Fruit fly (Drosophila melanogaster) whole organism, embryonic: ENCODE measurements around the gene CG1317.

ENCODE experiments used
- Bgb ChIP-seq: fragments of 200-800 bp; sonication (Bioruptor generic); IDR thresholded peaks from 2 replicates; pipeline ENCODE4 v1.3.6; 2022; ENCODE audit warnings: missing biosample characterization, missing genetic modification characterization; ENCODE audit not compliant: partially characterized antibody
- CG1233 ChIP-seq: fragments of 200-800 bp; sonication (Bioruptor generic); optimal IDR thresholded peaks from 4 replicates; lab custom pipeline; 2018; ENCODE audit warnings: missing biosample characterization, mild to moderate bottlenecking, missing genetic modification characterization
- CG12659 ChIP-seq: fragments of 200-800 bp; sonication (Bioruptor generic); optimal IDR thresholded peaks from 3 replicates; lab custom pipeline; 2017; ENCODE audit warnings: mild to moderate bottlenecking, missing biosample characterization, missing genetic modification reagents, missing genetic modification characterization
- CG14710 ChIP-seq: fragments of 200-800 bp; sonication (Bioruptor generic); optimal IDR thresholded peaks from 3 replicates; lab custom pipeline; 2019; ENCODE audit warnings: missing biosample characterization, mild to moderate bottlenecking, missing genetic modification characterization, moderate library complexity
- CG15696 ChIP-seq: fragments of 200-800 bp; sonication (Bioruptor generic); optimal IDR thresholded peaks from 2 replicates; lab custom pipeline; 2019; ENCODE audit warnings: missing biosample characterization, mild to moderate bottlenecking, missing genetic modification characterization, moderate library complexity
- CG3065 ChIP-seq: fragments of 200-800 bp; sonication (Bioruptor generic); optimal IDR thresholded peaks from 2 replicates; lab custom pipeline; 2016; ENCODE audit warnings: missing biosample characterization, missing genetic modification characterization
- CG32532 ChIP-seq: fragments of 200-800 bp; sonication (Bioruptor generic); IDR thresholded peaks from 2 replicates; pipeline ENCODE4 v1.3.6; 2022; ENCODE audit warnings: missing biosample characterization, missing genetic modification characterization
- CG3995 ChIP-seq: fragments of 200-800 bp; sonication (Bioruptor generic); optimal IDR thresholded peaks from 3 replicates; lab custom pipeline; 2016; ENCODE audit warnings: missing biosample characterization, missing genetic modification characterization
- CG4424 ChIP-seq: fragments of 200-800 bp; sonication (Bioruptor generic); optimal IDR thresholded peaks from 3 replicates; lab custom pipeline; 2016; ENCODE audit warnings: missing biosample characterization, missing genetic modification characterization
- CG5180 ChIP-seq: fragments of 200-800 bp; sonication (Bioruptor generic); optimal IDR thresholded peaks from 3 replicates; lab custom pipeline; 2017; ENCODE audit warnings: missing biosample characterization, missing genetic modification characterization, mild to moderate bottlenecking, moderate library complexity, missing genetic modification reagents
- CG7987 ChIP-seq: fragments of 200-800 bp; sonication (Bioruptor generic); optimal IDR thresholded peaks from 2 replicates; lab custom pipeline; 2018; ENCODE audit warnings: missing biosample characterization, mild to moderate bottlenecking, missing genetic modification characterization, moderate library complexity
- CG8944 ChIP-seq: fragments of 200-800 bp; sonication (Bioruptor generic); optimal IDR thresholded peaks from 3 replicates; lab custom pipeline; 2016; ENCODE audit warnings: missing biosample characterization, missing genetic modification characterization
- CG9817 ChIP-seq: fragments of 200-800 bp; sonication (Bioruptor generic); optimal IDR thresholded peaks from 2 replicates; lab custom pipeline; 2018; ENCODE audit warnings: missing biosample characterization, mild to moderate bottlenecking, missing genetic modification characterization, moderate library complexity
- Dbx ChIP-seq: fragments of 200-800 bp; sonication (Bioruptor generic); IDR thresholded peaks from 3 replicates; pipeline ENCODE4 v1.3.6; 2022; ENCODE audit warnings: missing biosample characterization, missing genetic modification characterization
- Dek ChIP-seq: fragments of 200-800 bp; sonication (Bioruptor generic); optimal IDR thresholded peaks from 3 replicates; lab custom pipeline; 2019; ENCODE audit warnings: missing biosample characterization, mild to moderate bottlenecking, missing genetic modification characterization, moderate library complexity
- Dip2 ChIP-seq: fragments of 200-800 bp; sonication (Bioruptor generic); IDR thresholded peaks from 2 replicates; pipeline ENCODE4 v1.3.6; 2022; ENCODE audit warnings: missing biosample characterization, missing genetic modification characterization
- Doc2 ChIP-seq: fragments of 200-800 bp; sonication (Bioruptor generic); IDR thresholded peaks from 2 replicates; pipeline ENCODE4 v1.3.6; 2022; ENCODE audit warnings: missing biosample characterization, missing genetic modification characterization
- Ets65A ChIP-seq: fragments of 200-800 bp; sonication (Bioruptor generic); peaks from one replicate; lab custom pipeline; 2016; ENCODE audit warnings: missing biosample characterization, missing genetic modification characterization
- Fer1 ChIP-seq: fragments of 200-800 bp; sonication (Bioruptor generic); optimal IDR thresholded peaks from 2 replicates; lab custom pipeline; 2017; ENCODE audit warnings: missing biosample characterization, mild to moderate bottlenecking, missing genetic modification characterization
- HLHmδ ChIP-seq: fragments of 200-800 bp; sonication (Bioruptor generic); optimal IDR thresholded peaks from 2 replicates; lab custom pipeline; 2018; ENCODE audit warnings: missing biosample characterization, mild to moderate bottlenecking, missing genetic modification characterization, moderate library complexity
- HmgZ ChIP-seq: fragments of 200-800 bp; sonication (Bioruptor generic); optimal IDR thresholded peaks from 2 replicates; lab custom pipeline; 2018; ENCODE audit warnings: missing biosample characterization, mild to moderate bottlenecking, missing genetic modification characterization
- Hr39 ChIP-seq: fragments of >200 bp; optimal IDR thresholded peaks from 2 replicates; lab custom pipeline; 2017
- Jarid2 ChIP-seq: fragments of 200-800 bp; sonication (Bioruptor generic); optimal IDR thresholded peaks from 3 replicates; lab custom pipeline; 2017; ENCODE audit warnings: mild to moderate bottlenecking, missing biosample characterization, missing genetic modification reagents, missing genetic modification characterization
- Myb ChIP-seq: fragments of 200-800 bp; sonication (Bioruptor generic); optimal IDR thresholded peaks from 2 replicates; lab custom pipeline; 2016; ENCODE audit warnings: missing biosample characterization, missing genetic modification characterization
- NC2β ChIP-seq: fragments of 200-800 bp; sonication (Bioruptor generic); optimal IDR thresholded peaks from 2 replicates; lab custom pipeline; 2016; ENCODE audit warnings: missing biosample characterization, missing genetic modification characterization
- Nf-YB ChIP-seq: fragments of 200-800 bp; sonication (Bioruptor generic); optimal IDR thresholded peaks from 3 replicates; lab custom pipeline; 2019; ENCODE audit warnings: missing biosample characterization, mild to moderate bottlenecking, missing genetic modification characterization, moderate library complexity
- Oli ChIP-seq: fragments of 200-800 bp; sonication (Bioruptor generic); optimal IDR thresholded peaks from 2 replicates; lab custom pipeline; 2018; ENCODE audit warnings: missing biosample characterization, mild to moderate bottlenecking, missing genetic modification characterization, moderate library complexity
- Rfx ChIP-seq: fragments of 200-800 bp; sonication (Bioruptor generic); IDR thresholded peaks from 2 replicates; pipeline ENCODE4 v1.3.6; 2022; ENCODE audit warnings: missing biosample characterization, missing genetic modification characterization
- Sry-β ChIP-seq: fragments of 200-800 bp; sonication (Bioruptor generic); optimal IDR thresholded peaks from 2 replicates; lab custom pipeline; 2018; ENCODE audit warnings: missing biosample characterization, mild to moderate bottlenecking, missing genetic modification characterization, moderate library complexity
- Sry-δ ChIP-seq: fragments of 200-800 bp; sonication (Bioruptor generic); optimal IDR thresholded peaks from 2 replicates; lab custom pipeline; 2016; ENCODE audit warnings: missing biosample characterization, missing genetic modification characterization
- Trl ChIP-seq, 3 experiments: fragments of >200 bp in 2 of 3; fragments of 200-800 bp in 1 of 3; sonication (Bioruptor generic) in 1 of 3; optimal IDR thresholded peaks; 2 replicates in 1 of 3; 3 replicates in 2 of 3; lab custom pipeline; 2016 to 2017; ENCODE audit warnings: missing biosample characterization in 1 of 3, missing genetic modification characterization in 1 of 3
- Xbp1 ChIP-seq: fragments of 200-800 bp; sonication (Bioruptor generic); optimal IDR thresholded peaks from 3 replicates; lab custom pipeline; 2016; ENCODE audit warnings: missing biosample characterization, mild to moderate bottlenecking, missing genetic modification characterization
- ac ChIP-seq: fragments of 200-800 bp; sonication (Bioruptor generic); optimal IDR thresholded peaks from 3 replicates; lab custom pipeline; 2017; ENCODE audit warnings: missing biosample characterization, mild to moderate bottlenecking, missing genetic modification characterization
- amos ChIP-seq: fragments of 200-800 bp; sonication (Bioruptor generic); IDR thresholded peaks from 2 replicates; pipeline ENCODE4 v1.3.6; 2022; ENCODE audit warnings: missing biosample characterization, missing genetic modification characterization; ENCODE audit not compliant: partially characterized antibody
- ase ChIP-seq: fragments of 200-800 bp; sonication (Bioruptor generic); IDR thresholded peaks from 3 replicates; pipeline ENCODE4 v1.3.6; 2022; ENCODE audit warnings: missing biosample characterization, missing genetic modification characterization
- bcd ChIP-seq: fragments of 200-800 bp; sonication (Bioruptor generic); optimal IDR thresholded peaks from 2 replicates; lab custom pipeline; 2017; ENCODE audit warnings: missing biosample characterization, mild to moderate bottlenecking, missing genetic modification characterization
- gcm2 ChIP-seq: fragments of 200-800 bp; sonication (Bioruptor generic); optimal IDR thresholded peaks from 2 replicates; lab custom pipeline; 2016; ENCODE audit warnings: missing biosample characterization, missing genetic modification characterization
- gfzf ChIP-seq: fragments of 200-800 bp; sonication (Bioruptor generic); optimal IDR thresholded peaks from 2 replicates; lab custom pipeline; 2016; ENCODE audit warnings: missing biosample characterization, mild to moderate bottlenecking, missing genetic modification characterization, moderate library complexity
- gro ChIP-seq: fragments of 200-800 bp; sonication (Bioruptor generic); optimal IDR thresholded peaks from 2 replicates; lab custom pipeline; 2016; ENCODE audit warnings: missing biosample characterization, missing genetic modification characterization
- inv ChIP-seq: fragments of 200-800 bp; sonication (Bioruptor generic); IDR thresholded peaks from 2 replicates; pipeline ENCODE4 v1.3.6; 2022; ENCODE audit warnings: missing biosample characterization, missing genetic modification characterization; ENCODE audit not compliant: partially characterized antibody
- knrl ChIP-seq: fragments of 200-800 bp; sonication (Bioruptor generic); IDR thresholded peaks from 3 replicates; pipeline ENCODE4 v1.3.6; 2022; ENCODE audit warnings: missing biosample characterization, missing genetic modification characterization; ENCODE audit not compliant: partially characterized antibody
- phol ChIP-seq: fragments of 200-800 bp; sonication (Bioruptor generic); optimal IDR thresholded peaks from 3 replicates; lab custom pipeline; 2018; ENCODE audit warnings: missing biosample characterization, mild to moderate bottlenecking, missing genetic modification characterization, moderate library complexity
- pita ChIP-seq: fragments of 200-800 bp; sonication (Bioruptor generic); optimal IDR thresholded peaks from 2 replicates; lab custom pipeline; 2017; ENCODE audit warnings: missing biosample characterization, mild to moderate bottlenecking, missing genetic modification characterization
- sens-2 ChIP-seq: fragments of 200-800 bp; sonication (Bioruptor generic); IDR thresholded peaks from 2 replicates; pipeline ENCODE4 v1.3.6; 2022; ENCODE audit warnings: missing biosample characterization, missing genetic modification characterization
- slou ChIP-seq: fragments of 200-800 bp; sonication (Bioruptor generic); optimal IDR thresholded peaks from 3 replicates; lab custom pipeline; 2016; ENCODE audit warnings: missing biosample characterization, missing genetic modification characterization
- stc ChIP-seq: fragments of 200-800 bp; sonication (Bioruptor generic); IDR thresholded peaks from 2 replicates; pipeline ENCODE4 v1.3.6; 2022; ENCODE audit warnings: missing biosample characterization, missing genetic modification characterization
- stwl ChIP-seq: fragments of 200-800 bp; sonication (Bioruptor generic); optimal IDR thresholded peaks from 3 replicates; lab custom pipeline; 2018; ENCODE audit warnings: missing biosample characterization, mild to moderate bottlenecking, missing genetic modification characterization, moderate library complexity
- trem ChIP-seq: fragments of 200-800 bp; optimal IDR thresholded peaks from 3 replicates; lab custom pipeline; 2019; ENCODE audit warnings: missing biosample characterization, mild to moderate bottlenecking, missing genetic modification characterization, moderate library complexity

CG1317 gene

DNA sequence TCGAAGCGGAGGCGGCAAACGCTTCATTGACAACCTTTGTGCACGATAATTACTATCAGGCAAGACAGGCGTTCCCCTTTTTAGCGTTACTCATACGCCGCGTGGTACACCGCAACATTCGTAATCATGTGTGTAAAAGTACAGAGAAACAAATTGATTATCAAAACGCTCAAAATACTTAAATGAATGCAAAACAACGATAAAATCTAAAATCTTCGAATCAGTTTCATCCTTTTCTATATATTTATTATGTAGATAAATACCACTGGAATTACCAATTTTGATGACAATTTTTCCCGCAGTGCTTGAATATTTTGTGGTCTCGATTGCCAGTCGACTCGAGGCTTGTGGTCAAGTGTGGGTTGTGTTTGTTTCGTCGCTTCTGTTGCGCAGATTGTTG is 39.1 kb upstream of the CG1317 start (continued):
- peak; percentile 49; the same call in 1 of the 3 replicates for TF ChIP-seq Dbx (GFP tag; lab: Robert Waterston, UW)

- TF ChIP-seq Hr39 (lab: Kevin White, UChicago) (no peak), CG15696 (peak; percentile 8), bcd (GFP tag; lab: Kevin White, UChicago) (no peak), Nf-YB (GFP tag; lab: Kevin White, UChicago) (no peak), amos (GFP tag; lab: Robert Waterston, UW) (peak; percentile 65), Doc2 (GFP tag; lab: Robert Waterston, UW) (no peak), ase (GFP tag; lab: Robert Waterston, UW) (no peak), gfzf (GFP tag; lab: Kevin White, UChicago) (peak; percentile 49), trem (tag; lab: Kevin White, UChicago) (peak; percentile 20), Oli (no peak), pita (GFP tag; lab: Kevin White, UChicago) (peak; percentile 62), gcm2 (no peak), knrl (GFP tag; lab: Robert Waterston, UW) (peak; percentile 49; the same call in 1 of the 3 replicates), CG12659 (GFP tag; lab: Kevin White, UChicago) (peak; percentile 0), CG9817 (no peak), Myb (GFP tag; lab: Kevin White, UChicago) (peak; percentile 94), Jarid2 (GFP tag; lab: Kevin White, UChicago) (peak; percentile 13), CG4424 (GFP tag; lab: Kevin White, UChicago) (no peak), ac (GFP tag; lab: Kevin White, UChicago) (no peak), HLHmδ (GFP tag; lab: Kevin White, UChicago) (no peak), CG14710 (peak; percentile 23), Dek (tag; lab: Kevin White, UChicago) (peak; percentile 22), CG3065 (GFP tag; lab: Kevin White, UChicago) (no peak), stc (GFP tag; lab: Robert Waterston, UW) (no peak), slou (GFP tag; lab: Kevin White, UChicago) (no peak), CG8944 (GFP tag; lab: Kevin White, UChicago) (no peak), Bgb (peak; percentile 77), Fer1 (GFP tag; lab: Kevin White, UChicago) (peak; percentile 27), Trl (optimal IDR thresholded peaks at IDR 0.05; lab: Kevin White, UChicago) (no peak), Trl (GFP tag; optimal IDR thresholded peaks at IDR 0.05; lab: Kevin White, UChicago) (no peak), CG32532 (peak; percentile 22; the same call in 1 of the 2 replicates), stwl (tag; lab: Kevin White, UChicago) (peak; percentile 84), HmgZ (peak; percentile 38), Sry-β (no peak), CG7987 (GFP tag; lab: Kevin White, UChicago) (peak; percentile 10), inv (peak; percentile 11; the same call in 1 of the 2 replicates), Rfx (GFP tag; lab: Robert Waterston, UW) (0 out of 2 replicates have a peak, but pooled peaks have one; percentile 18), Dip2 (GFP tag; lab: Robert Waterston, UW) (peak; percentile 96), sens-2 (GFP tag; lab: Robert Waterston, UW) (no peak), Sry-δ (GFP tag; lab: Kevin White, UChicago) (peak; percentile 8), Xbp1 (GFP tag; lab: Kevin White, UChicago) (peak; percentile 20), phol (tag; lab: Kevin White, UChicago) (peak; percentile 20), CG3995 (peak; percentile 37), gro (peak; percentile 25), CG5180 (GFP tag; lab: Kevin White, UChicago) (no peak), NC2β (GFP tag; lab: Kevin White, UChicago) (no peak), CG1233 (GFP tag; lab: Kevin White, UChicago) (no peak), Ets65A (GFP tag; lab: Kevin White, UChicago) (peak; percentile 87)
These were observed 37.5 kb upstream of the CG1317 start for dm6 chr3L:2409289-2409688.
